Fruit fly (Drosophila melanogaster) whole organism, embryonic: ENCODE results near the gene brat.

Source experiments
- CG10565 ChIP-seq: fragments of 200-800 bp; sonication (Bioruptor generic); optimal IDR thresholded peaks from 3 replicates; lab custom pipeline; 2016; ENCODE audit warnings: missing biosample characterization, mild to moderate bottlenecking, missing genetic modification characterization
- CG11723 ChIP-seq: fragments of 200-800 bp; sonication (Bioruptor generic); optimal IDR thresholded peaks from 2 replicates; lab custom pipeline; 2017; ENCODE audit warnings: missing biosample characterization, mild to moderate bottlenecking, missing genetic modification characterization
- CG12391 ChIP-seq: fragments of 200-800 bp; sonication (Bioruptor generic); optimal IDR thresholded peaks from 3 replicates; lab custom pipeline; 2018; ENCODE audit warnings: missing biosample characterization, mild to moderate bottlenecking, missing genetic modification characterization, moderate library complexity
- CG17385 ChIP-seq: fragments of 200-800 bp; sonication (Bioruptor generic); optimal IDR thresholded peaks from 3 replicates; lab custom pipeline; 2018; ENCODE audit warnings: missing biosample characterization, mild to moderate bottlenecking, missing genetic modification characterization
- CG17802 ChIP-seq: fragments of 200-800 bp; sonication (Bioruptor generic); optimal IDR thresholded peaks from 2 replicates; lab custom pipeline; 2018; ENCODE audit warnings: missing biosample characterization, mild to moderate bottlenecking, missing genetic modification characterization, moderate library complexity
- CG1832 ChIP-seq: fragments of 200-800 bp; sonication (Bioruptor generic); optimal IDR thresholded peaks from 2 replicates; lab custom pipeline; 2017; ENCODE audit warnings: missing biosample characterization, mild to moderate bottlenecking, missing genetic modification characterization, inconsistent platforms
- CG33557 ChIP-seq: fragments of 200-800 bp; sonication (Bioruptor generic); optimal IDR thresholded peaks from 2 replicates; lab custom pipeline; 2019; ENCODE audit warnings: missing biosample characterization, mild to moderate bottlenecking, missing genetic modification characterization, moderate library complexity
- CG34422 ChIP-seq: fragments of 200-800 bp; sonication (Bioruptor generic); IDR thresholded peaks from 3 replicates; pipeline ENCODE4 v1.3.6; 2022; ENCODE audit warnings: missing biosample characterization, missing genetic modification characterization
- CG4820 ChIP-seq: fragments of 200-800 bp; sonication (Bioruptor generic); optimal IDR thresholded peaks from 3 replicates; lab custom pipeline; 2016; ENCODE audit warnings: missing biosample characterization, missing genetic modification characterization
- CG5953 ChIP-seq: fragments of 200-800 bp; sonication (Bioruptor generic); IDR thresholded peaks from 2 replicates; pipeline ENCODE4 v1.3.6; 2022; ENCODE audit warnings: missing biosample characterization, missing genetic modification characterization
- CG6175 ChIP-seq: fragments of 200-800 bp; sonication (Bioruptor generic); IDR thresholded peaks from 3 replicates; pipeline ENCODE4 v1.3.6; 2022; ENCODE audit warnings: missing biosample characterization, missing genetic modification characterization
- CG6654 ChIP-seq: fragments of 200-800 bp; sonication (Bioruptor generic); optimal IDR thresholded peaks from 2 replicates; lab custom pipeline; 2017; ENCODE audit warnings: missing biosample characterization, mild to moderate bottlenecking, missing genetic modification characterization
- CG6791 ChIP-seq: fragments of 200-800 bp; sonication (Bioruptor generic); IDR thresholded peaks from 3 replicates; pipeline ENCODE4 v1.3.6; 2022; ENCODE audit warnings: missing biosample characterization, missing genetic modification characterization; ENCODE audit not compliant: partially characterized antibody
- CG7357 ChIP-seq: fragments of 200-800 bp; sonication (Bioruptor generic); IDR thresholded peaks from 3 replicates; pipeline ENCODE4 v1.3.6; 2022; ENCODE audit warnings: missing biosample characterization, missing genetic modification characterization
- CG7928 ChIP-seq: fragments of 200-800 bp; sonication (Bioruptor generic); optimal IDR thresholded peaks from 2 replicates; lab custom pipeline; 2017; ENCODE audit warnings: missing biosample characterization, mild to moderate bottlenecking, missing genetic modification characterization
- CG8290 ChIP-seq, 3 experiments: fragments of 200-800 bp; sonication (Bioruptor generic); optimal IDR thresholded peaks; 2 replicates each; lab custom pipeline; 2016 to 2019; ENCODE audit warnings: missing biosample characterization in 3 of 3, missing genetic modification characterization in 3 of 3, mild to moderate bottlenecking in 2 of 3, moderate library complexity in 1 of 3
- CG8478 ChIP-seq: fragments of >200 bp; optimal IDR thresholded peaks from 2 replicates; lab custom pipeline; 2018
- CG8924 ChIP-seq: fragments of 200-800 bp; optimal IDR thresholded peaks from 3 replicates; lab custom pipeline; 2019; ENCODE audit warnings: missing biosample characterization, mild to moderate bottlenecking, missing genetic modification characterization, moderate library complexity
- CG9817 ChIP-seq: fragments of 200-800 bp; sonication (Bioruptor generic); optimal IDR thresholded peaks from 2 replicates; lab custom pipeline; 2018; ENCODE audit warnings: missing biosample characterization, mild to moderate bottlenecking, missing genetic modification characterization, moderate library complexity
- Camta ChIP-seq: fragments of 200-800 bp; sonication (Bioruptor generic); optimal IDR thresholded peaks from 2 replicates; lab custom pipeline; 2016; ENCODE audit warnings: missing biosample characterization, missing genetic modification characterization
- D ChIP-seq, 2 experiments: fragments of 200-800 bp in 1 of 2; fragments of >200 bp in 1 of 2; sonication (Bioruptor generic) in 1 of 2; optimal IDR thresholded peaks; 2 replicates in 1 of 2; 3 replicates in 1 of 2; lab custom pipeline; 2017; ENCODE audit warnings: mild to moderate bottlenecking in 1 of 2, missing biosample characterization in 1 of 2, missing genetic modification characterization in 1 of 2, missing genetic modification reagents in 1 of 2
- Jarid2 ChIP-seq: fragments of 200-800 bp; sonication (Bioruptor generic); optimal IDR thresholded peaks from 3 replicates; lab custom pipeline; 2017; ENCODE audit warnings: mild to moderate bottlenecking, missing biosample characterization, missing genetic modification reagents, missing genetic modification characterization
- Lim3 ChIP-seq: fragments of 200-800 bp; sonication (Bioruptor generic); IDR thresholded peaks from 2 replicates; pipeline ENCODE4 v1.3.6; 2022; ENCODE audit warnings: missing biosample characterization, missing genetic modification characterization
- Max ChIP-seq: fragments of 200-800 bp; sonication (Bioruptor generic); optimal IDR thresholded peaks from 2 replicates; lab custom pipeline; 2016; ENCODE audit warnings: missing biosample characterization, mild to moderate bottlenecking, missing genetic modification characterization
- Mrtf ChIP-seq: fragments of 200-800 bp; sonication (Bioruptor generic); IDR thresholded peaks from 3 replicates; pipeline ENCODE4 v1.3.6; 2022; ENCODE audit warnings: missing biosample characterization, missing genetic modification characterization
- Neu2 ChIP-seq: fragments of 200-800 bp; sonication (Bioruptor generic); optimal IDR thresholded peaks from 3 replicates; lab custom pipeline; 2016; ENCODE audit warnings: missing biosample characterization, missing genetic modification characterization, borderline replicate concordance
- Nf-YB ChIP-seq: fragments of 200-800 bp; sonication (Bioruptor generic); optimal IDR thresholded peaks from 3 replicates; lab custom pipeline; 2019; ENCODE audit warnings: missing biosample characterization, mild to moderate bottlenecking, missing genetic modification characterization, moderate library complexity
- Nf-YC ChIP-seq: fragments of 200-800 bp; optimal IDR thresholded peaks from 3 replicates; lab custom pipeline; 2019; ENCODE audit warnings: missing biosample characterization, mild to moderate bottlenecking, missing genetic modification characterization, moderate library complexity
- Opbp ChIP-seq: fragments of 200-800 bp; sonication (Bioruptor generic); IDR thresholded peaks from 3 replicates; pipeline ENCODE4 v1.3.6; 2022; ENCODE audit warnings: missing biosample characterization, missing genetic modification characterization; ENCODE audit not compliant: partially characterized antibody
- Scr ChIP-seq: fragments of 200-800 bp; sonication (Bioruptor generic); IDR thresholded peaks from 2 replicates; pipeline ENCODE4 v1.3.6; 2022; ENCODE audit warnings: missing biosample characterization, missing genetic modification characterization; ENCODE audit not compliant: partially characterized antibody
- Side ChIP-seq: fragments of 200-800 bp; sonication (Bioruptor generic); optimal IDR thresholded peaks from 2 replicates; lab custom pipeline; 2016; ENCODE audit warnings: missing biosample characterization, missing genetic modification characterization
- Taf1 ChIP-seq: fragments of 200-800 bp; sonication (Bioruptor generic); IDR thresholded peaks from 2 replicates; pipeline ENCODE4 v1.3.6; 2022; ENCODE audit warnings: missing biosample characterization, missing genetic modification characterization
- abd-A ChIP-seq: fragments of 200-800 bp; sonication (Bioruptor generic); optimal IDR thresholded peaks from 3 replicates; lab custom pipeline; 2019; ENCODE audit warnings: missing biosample characterization, mild to moderate bottlenecking, missing genetic modification characterization, moderate library complexity
- aop ChIP-seq: fragments of 200-800 bp; sonication (Bioruptor generic); IDR thresholded peaks from 2 replicates; pipeline ENCODE4 v1.3.6; 2022; ENCODE audit warnings: missing biosample characterization, missing genetic modification characterization
- ap ChIP-seq: fragments of 200-800 bp; sonication (Bioruptor generic); IDR thresholded peaks from 2 replicates; pipeline ENCODE4 v1.3.6; 2022; ENCODE audit warnings: missing biosample characterization, missing genetic modification characterization
- bab2 ChIP-seq: fragments of 200-800 bp; sonication (Bioruptor generic); optimal IDR thresholded peaks from 2 replicates; lab custom pipeline; 2016; ENCODE audit warnings: missing biosample characterization, missing genetic modification characterization
- corto ChIP-seq: fragments of 200-800 bp; sonication (Bioruptor generic); optimal IDR thresholded peaks from 2 replicates; lab custom pipeline; 2016; ENCODE audit warnings: missing biosample characterization, mild to moderate bottlenecking, missing genetic modification characterization, moderate library complexity
- crc ChIP-seq: fragments of 200-800 bp; sonication (Bioruptor generic); optimal IDR thresholded peaks from 2 replicates; lab custom pipeline; 2016; ENCODE audit warnings: missing biosample characterization, missing genetic modification characterization
- danr ChIP-seq: fragments of 200-800 bp; sonication (Bioruptor generic); IDR thresholded peaks from 2 replicates; pipeline ENCODE4 v1.3.6; 2022; ENCODE audit warnings: missing biosample characterization, missing genetic modification characterization
- dysf ChIP-seq: fragments of 200-800 bp; sonication (Bioruptor generic); IDR thresholded peaks from 3 replicates; pipeline ENCODE4 v1.3.6; 2022; ENCODE audit warnings: missing biosample characterization, missing genetic modification characterization
- esg ChIP-seq: fragments of 200-800 bp; sonication (Bioruptor generic); conservative IDR thresholded peaks from 2 replicates; pipeline ENCODE4 v1.3.6; 2022; ENCODE audit warnings: missing biosample characterization, missing genetic modification characterization
- exex ChIP-seq: fragments of 200-800 bp; sonication (Bioruptor generic); optimal IDR thresholded peaks from 4 replicates; lab custom pipeline; 2018; ENCODE audit warnings: missing biosample characterization, mild to moderate bottlenecking, missing genetic modification characterization, moderate library complexity
- grau ChIP-seq: fragments of 200-800 bp; optimal IDR thresholded peaks from 3 replicates; lab custom pipeline; 2019; ENCODE audit warnings: missing biosample characterization, mild to moderate bottlenecking, missing genetic modification characterization, moderate library complexity
- rib ChIP-seq: fragments of 200-800 bp; sonication (Bioruptor generic); IDR thresholded peaks from 2 replicates; pipeline ENCODE4 v1.3.6; 2022; ENCODE audit warnings: missing biosample characterization, missing genetic modification characterization
- scrt ChIP-seq: fragments of 200-800 bp; sonication (Bioruptor generic); optimal IDR thresholded peaks from 2 replicates; lab custom pipeline; 2018; ENCODE audit warnings: missing biosample characterization, mild to moderate bottlenecking, missing genetic modification characterization, moderate library complexity
- sd ChIP-seq: fragments of 200-800 bp; sonication (Bioruptor generic); optimal IDR thresholded peaks from 3 replicates; lab custom pipeline; 2018; ENCODE audit warnings: missing biosample characterization, mild to moderate bottlenecking, missing genetic modification characterization, moderate library complexity
- sr ChIP-seq: fragments of 200-800 bp; sonication (Bioruptor generic); IDR thresholded peaks from 3 replicates; pipeline ENCODE4 v1.3.6; 2022; ENCODE audit warnings: missing biosample characterization, missing genetic modification characterization
- wdn ChIP-seq: fragments of 200-800 bp; sonication (Bioruptor generic); IDR thresholded peaks from 2 replicates; pipeline ENCODE4 v1.3.6; 2022; ENCODE audit warnings: missing biosample characterization, missing genetic modification characterization
- zfh2 ChIP-seq: fragments of 200-800 bp; sonication (Bioruptor generic); optimal IDR thresholded peaks from 2 replicates; lab custom pipeline; 2016; ENCODE audit warnings: missing biosample characterization, missing genetic modification characterization

brat gene

dm6 chr2L:19134814-19135523, 1.4 kb downstream of the brat start, which contains the start of gene Polr1D (continued):
- TF ChIP-seq Nf-YB (GFP tag; lab: Kevin White, UChicago), result peak; percentile 7
- TF ChIP-seq Taf1 (GFP tag; lab: Robert Waterston, UW), result no peak
- peak; percentile 54; the same call in 2 of the 3 replicates for TF ChIP-seq CG7357
- TF ChIP-seq zfh2 (GFP tag; lab: Kevin White, UChicago), result no peak
- TF ChIP-seq corto, result no peak
- TF ChIP-seq Nf-YC (tag; lab: Kevin White, UChicago), result peak; percentile 3
- TF ChIP-seq Neu2 (GFP tag; lab: Kevin White, UChicago), result no peak
- no peak for TF ChIP-seq esg (GFP tag; lab: Robert Waterston, UW)
- no peak for TF ChIP-seq bab2 (GFP tag; lab: Kevin White, UChicago)
- TF ChIP-seq CG10565, result no peak
- peak; percentile 59 for TF ChIP-seq CG8924 (tag; lab: Kevin White, UChicago)
- peak; percentile 95 for TF ChIP-seq sr (GFP tag; lab: Robert Waterston, UW)
- no peak for TF ChIP-seq CG9817 (tag; lab: Kevin White, UChicago)
- no peak for TF ChIP-seq crc (GFP tag; lab: Kevin White, UChicago)
- 0 out of 2 replicates have a peak, but pooled peaks have one; percentile 6 for TF ChIP-seq aop (GFP tag; lab: Robert Waterston, UW)
- TF ChIP-seq CG5953, result no peak
- no peak for TF ChIP-seq Side
- TF ChIP-seq scrt (GFP tag; lab: Kevin White, UChicago), result peak; percentile 85
- no peak for TF ChIP-seq CG6654 (GFP tag; lab: Kevin White, UChicago)
- no peak for TF ChIP-seq CG17385 (GFP tag; lab: Kevin White, UChicago)
- peak; percentile 91 for TF ChIP-seq D (optimal IDR thresholded peaks at IDR 0.05; lab: Kevin White, UChicago)
- TF ChIP-seq D (GFP tag; optimal IDR thresholded peaks at IDR 0.05; lab: Kevin White, UChicago), result no peak
- no peak for TF ChIP-seq Mrtf (GFP tag; lab: Robert Waterston, UW)
- no peak for TF ChIP-seq CG11723 (GFP tag; lab: Kevin White, UChicago)
- TF ChIP-seq Camta (GFP tag; lab: Kevin White, UChicago), result no peak
- peak; percentile 67; the same call in 1 of the 3 replicates for TF ChIP-seq CG34422 (GFP tag; lab: Robert Waterston, UW)
- no peak for TF ChIP-seq CG17802 (tag; lab: Kevin White, UChicago)
- no peak for TF ChIP-seq CG6175 (GFP tag; lab: Robert Waterston, UW)
- no peak; the same call in 2 of the 3 replicates for TF ChIP-seq CG6791 (GFP tag; lab: Robert Waterston, UW)
- peak; percentile 94 for TF ChIP-seq abd-A (tag; lab: Kevin White, UChicago)
- peak; percentile 21; the same call in 1 of the 3 replicates for TF ChIP-seq dysf (GFP tag; lab: Robert Waterston, UW)
- TF ChIP-seq Max (GFP tag; lab: Kevin White, UChicago), result no peak
- no peak for TF ChIP-seq Opbp (GFP tag; lab: Robert Waterston, UW)
- TF ChIP-seq CG33557 (GFP tag; lab: Kevin White, UChicago), result peak; percentile 2
- TF ChIP-seq CG8290 (GFP tag; optimal IDR thresholded peaks at IDR 0.05; lab: Kevin White, UChicago), result peak; percentile 15
- peak; percentile 18 to 50 for TF ChIP-seq CG8290 (tag; optimal IDR thresholded peaks at IDR 0.05; lab: Kevin White, UChicago)
- TF ChIP-seq Jarid2 (GFP tag; lab: Kevin White, UChicago), result no peak
- TF ChIP-seq Scr (GFP tag; lab: Robert Waterston, UW), result peak; percentile 25; the same call in 1 of the 2 replicates
- TF ChIP-seq CG7928 (GFP tag; lab: Kevin White, UChicago), result no peak
- no peak for TF ChIP-seq CG4820
- no peak for TF ChIP-seq danr (GFP tag; lab: Robert Waterston, UW)
- no peak; the same call in 1 of the 2 replicates for TF ChIP-seq wdn (GFP tag; lab: Robert Waterston, UW)
- TF ChIP-seq CG1832 (GFP tag; lab: Kevin White, UChicago), result peak; percentile 41
- TF ChIP-seq ap, result no peak
- peak; percentile 99 for TF ChIP-seq grau (tag; lab: Kevin White, UChicago)
- peak; percentile 88 for TF ChIP-seq rib (GFP tag; lab: Robert Waterston, UW)
- TF ChIP-seq exex, result no peak
- TF ChIP-seq CG8478 (lab: Kevin White, UChicago), result peak; percentile 82
- TF ChIP-seq Lim3 (GFP tag; lab: Robert Waterston, UW), result no peak
- peak; percentile 50 for TF ChIP-seq CG12391 (tag; lab: Kevin White, UChicago)
- TF ChIP-seq sd, result peak; percentile 52
